Worm (Caenorhabditis elegans) whole organism, L1 larva: ENCODE measurements around the gene ZK643.5.

Experiments used
- fkh-10 ChIP-seq: sonication (generic microtip); optimal IDR thresholded peaks from 2 replicates; lab custom pipeline; 2017; ENCODE audit warnings: missing biosample characterization, missing genetic modification reagents, missing genetic modification characterization
- lin-15B ChIP-seq: fragments of 150-350 bp; sonication (generic microtip); optimal IDR thresholded peaks from 3 replicates; lab custom pipeline; 2014; ENCODE audit warnings: missing biosample characterization, missing genetic modification characterization
- pag-3 ChIP-seq: sonication (generic microtip); optimal IDR thresholded peaks from 2 replicates; lab custom pipeline; 2017; ENCODE audit warnings: missing genetic modification characterization, mild to moderate bottlenecking, missing compliant biosample characterization, antibody characterized with exemption, borderline replicate concordance; ENCODE audit not compliant: insufficient read depth
- tlp-1 ChIP-seq: fragments of 150-350 bp; optimal IDR thresholded peaks from 2 replicates; lab custom pipeline; 2014; ENCODE audit warnings: missing biosample characterization, missing genetic modification characterization
- unc-130 ChIP-seq: fragments of 150-350 bp; optimal IDR thresholded peaks from 2 replicates; lab custom pipeline; 2017; ENCODE audit warnings: missing biosample characterization, missing genetic modification characterization, inconsistent platforms

DNA sequence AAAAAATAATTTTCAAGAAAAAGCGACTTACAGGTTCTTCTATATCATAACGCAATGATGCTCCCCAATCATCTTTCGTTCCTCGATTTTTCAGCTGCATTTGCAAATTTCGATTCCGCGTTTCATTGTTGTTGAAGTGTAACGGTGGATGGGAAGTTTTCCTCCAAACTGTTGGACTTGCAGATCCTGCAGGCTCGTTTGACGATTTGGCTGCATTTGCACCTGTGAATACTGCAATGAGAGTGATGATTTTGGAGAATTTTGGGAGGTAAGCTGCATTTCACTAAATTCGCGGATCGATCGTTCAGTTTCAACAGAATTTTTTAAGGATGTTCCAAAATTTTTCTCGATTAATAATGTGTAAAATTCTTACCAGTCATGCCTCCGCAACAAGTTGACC, 24.9 kb upstream of the ZK643.5 start:
- no peak for TF ChIP-seq unc-130 (tag; lab: Kevin White, UChicago)
- no peak for TF ChIP-seq lin-15B (tag; lab: Kevin White, UChicago)
- TF ChIP-seq tlp-1 (tag; lab: Kevin White, UChicago), result no peak
- TF ChIP-seq fkh-10 (GFP tag; lab: Kevin White, UChicago), result no peak
- TF ChIP-seq pag-3 (tag; lab: Kevin White, UChicago), result no peak
